Fruit fly (Drosophila melanogaster): ENCODE results near the gene Apl.

The Apl gene

dm6 chr3L:16640509-16641068 is 45.6 kb downstream of the Apl start (continued):
- no peak for TF ChIP-seq Oaz (GFP tag; IDR thresholded peaks at IDR 0.05)
- no peak for TF ChIP-seq shn (GFP tag; optimal IDR thresholded peaks at IDR 0.05)
- TF ChIP-seq trem (tag; optimal IDR thresholded peaks at IDR 0.05) = peak; percentile 60
- no peak for TF ChIP-seq HmgZ (tag; optimal IDR thresholded peaks at IDR 0.05)
- TF ChIP-seq Kr (GFP tag; optimal IDR thresholded peaks at IDR 0.05) = peak; percentile 66
- no peak for TF ChIP-seq usp (GFP tag; optimal IDR thresholded peaks at IDR 0.05)
- TF ChIP-seq Fer1 (GFP tag; optimal IDR thresholded peaks at IDR 0.05) = no peak
- peak; percentile 63 for TF ChIP-seq CG6813 (GFP tag; optimal IDR thresholded peaks at IDR 0.05)
- peak; percentile 14 for TF ChIP-seq CG4707 (GFP tag; optimal IDR thresholded peaks at IDR 0.05)
- TF ChIP-seq ato (GFP tag; IDR thresholded peaks at IDR 0.05; ENCODE audit: partially characterized antibody) = no peak
- TF ChIP-seq gem (tag; optimal IDR thresholded peaks at IDR 0.05) = peak; percentile 67
- TF ChIP-seq Trl (optimal IDR thresholded peaks at IDR 0.05) = no peak
- TF ChIP-seq Trl (GFP tag; optimal IDR thresholded peaks at IDR 0.05) = no peak
- TF ChIP-seq CG13894 (tag; optimal IDR thresholded peaks at IDR 0.05) = no peak
- TF ChIP-seq Scr (GFP tag; IDR thresholded peaks at IDR 0.05; ENCODE audit: partially characterized antibody) = no peak
- peak; percentile 54 for TF ChIP-seq Blimp-1 (GFP tag; optimal IDR thresholded peaks at IDR 0.05)
- no peak for TF ChIP-seq CG12104 (GFP tag; optimal IDR thresholded peaks at IDR 0.05)
- peak; percentile 29 for TF ChIP-seq PHDP (tag; optimal IDR thresholded peaks at IDR 0.05)
- TF ChIP-seq CG2120 (GFP tag; optimal IDR thresholded peaks at IDR 0.05) = no peak
- no peak for TF ChIP-seq Hsf (GFP tag; optimal IDR thresholded peaks at IDR 0.05)
- no peak for TF ChIP-seq CG8478 (optimal IDR thresholded peaks at IDR 0.05)
- no peak for TF ChIP-seq CG17802 (tag; optimal IDR thresholded peaks at IDR 0.05)
- no peak for TF ChIP-seq Dref (GFP tag; IDR thresholded peaks at IDR 0.05)
- TF ChIP-seq NFAT (GFP tag; IDR thresholded peaks at IDR 0.05) = no peak
- TF ChIP-seq CG5180 (GFP tag; optimal IDR thresholded peaks at IDR 0.05) = no peak
- TF ChIP-seq CG12391 (tag; optimal IDR thresholded peaks at IDR 0.05) = peak; percentile 35
- TF ChIP-seq CG14050 (GFP tag; IDR thresholded peaks at IDR 0.05) = no peak
- no peak for TF ChIP-seq CG9609 (GFP tag; optimal IDR thresholded peaks at IDR 0.05)
- TF ChIP-seq prd (optimal IDR thresholded peaks at IDR 0.05) = no peak
- TF ChIP-seq prd (GFP tag; IDR thresholded peaks at IDR 0.05) = no peak
- TF ChIP-seq CG8944 (GFP tag; optimal IDR thresholded peaks at IDR 0.05) = no peak
- TF ChIP-seq ci (GFP tag; IDR thresholded peaks at IDR 0.05) = 0 out of 3 replicates have a peak, but pooled peaks have one; percentile 19
- TF ChIP-seq Camta (GFP tag; optimal IDR thresholded peaks at IDR 0.05) = no peak
- no peak for TF ChIP-seq CG14965 (GFP tag; optimal IDR thresholded peaks at IDR 0.05; ENCODE audit: borderline replicate concordance)
- peak; percentile 32 for TF ChIP-seq odd (GFP tag; optimal IDR thresholded peaks at IDR 0.05)
- no peak for TF ChIP-seq CG17186 (GFP tag; optimal IDR thresholded peaks at IDR 0.05)
- TF ChIP-seq pho (GFP tag; optimal IDR thresholded peaks at IDR 0.05) = no peak
- TF ChIP-seq CG31441 (GFP tag; IDR thresholded peaks at IDR 0.05) = peak; percentile 76
- TF ChIP-seq CG14014 (GFP tag; IDR thresholded peaks at IDR 0.05) = no peak
- peak; percentile 0 for TF ChIP-seq CG4424 (GFP tag; optimal IDR thresholded peaks at IDR 0.05)
- TF ChIP-seq CG1529 (GFP tag; optimal IDR thresholded peaks at IDR 0.05) = peak; percentile 46
- no peak for TF ChIP-seq HLH54F (GFP tag; optimal IDR thresholded peaks at IDR 0.05)
- no peak for TF ChIP-seq zfh1 (GFP tag; IDR thresholded peaks at IDR 0.05)
- no peak for TF ChIP-seq jumu (GFP tag; optimal IDR thresholded peaks at IDR 0.05)
- no peak for TF ChIP-seq CG3838 (GFP tag; optimal IDR thresholded peaks at IDR 0.05)
- no peak for TF ChIP-seq CG17912 (GFP tag; optimal IDR thresholded peaks at IDR 0.05)
- no peak for TF ChIP-seq Stat92E (GFP tag; optimal IDR thresholded peaks at IDR 0.05)
- TF ChIP-seq CG3847 (GFP tag; IDR thresholded peaks at IDR 0.05) = no peak
- peak; percentile 26 for TF ChIP-seq CG2116 (GFP tag; optimal IDR thresholded peaks at IDR 0.05)
- no peak for TF ChIP-seq CG6272 (GFP tag; IDR thresholded peaks at IDR 0.05)
- TF ChIP-seq cas (GFP tag; IDR thresholded peaks at IDR 0.05) = no peak
- TF ChIP-seq row (GFP tag; IDR thresholded peaks at IDR 0.05) = no peak

Measured in whole organism, embryonic.